Worm (Caenorhabditis elegans) whole organism, young adult: Measurements from ENCODE around the gene C28D4.5.
A peak's percentile ranks its signal among the peaks of the same experiment; 100 is the strongest.

ENCODE experiments used
- T07F8.4 ChIP-seq: sonication (generic microtip); optimal IDR thresholded peaks from 2 replicates; lab custom pipeline; 2016; ENCODE audit warnings: mild to moderate bottlenecking, missing genetic modification characterization, moderate library complexity, missing compliant biosample characterization
- dox-1 ChIP-seq: fragments of 200-800 bp; sonication (Bioruptor generic); IDR thresholded peaks from 2 replicates; pipeline ENCODE4 v1.3.6; 2022; ENCODE audit warnings: missing genetic modification reagents, missing genetic modification characterization, missing compliant biosample characterization
- fkh-3 ChIP-seq: sonication (generic microtip); optimal IDR thresholded peaks from 2 replicates; lab custom pipeline; 2016; ENCODE audit warnings: mild to moderate bottlenecking, missing genetic modification characterization, missing compliant biosample characterization
- hsf-1 ChIP-seq: fragments of 200-800 bp; sonication (Bioruptor generic); IDR thresholded peaks from 2 replicates; pipeline ENCODE4 v1.3.6; 2022; ENCODE audit warnings: missing genetic modification reagents, missing genetic modification characterization, missing compliant biosample characterization
- mes-4 ChIP-seq: sonication (generic microtip); optimal IDR thresholded peaks from 2 replicates; lab custom pipeline; 2016; ENCODE audit warnings: missing genotype, missing genetic modification characterization, missing compliant biosample characterization
- unc-62 ChIP-seq: fragments of 150-350 bp; optimal IDR thresholded peaks from 2 replicates; lab custom pipeline; 2014; ENCODE audit warnings: missing biosample characterization, missing genetic modification reagents, missing genetic modification characterization

ce11 chrIV:9739001-9739400 is 7.7 kb downstream of the C28D4.5 start:
- TF ChIP-seq T07F8.4 (no peak), unc-62 (GFP tag; lab: Kevin White, UChicago) (no peak), hsf-1 (GFP tag; lab: Robert Waterston, UW) (peak; percentile 66; the same call in 1 of the 2 replicates), fkh-3 (no peak), mes-4 (tag; lab: Kevin White, UChicago) (no peak), dox-1 (GFP tag; lab: Robert Waterston, UW) (no peak)
